Worm (Caenorhabditis elegans): ENCODE results near the gene R10D12.1.

ce11 chrV:13915390-13915789 is 19.1 kb downstream of the R10D12.1 start, which contains the start of gene gcy-32:
- TF ChIP-seq lin-13 (tag; optimal IDR thresholded peaks at IDR 0.05) (no peak), unc-39 (tag; optimal IDR thresholded peaks at IDR 0.05) (no peak), ces-1 (GFP tag; optimal IDR thresholded peaks at IDR 0.05) (no peak), unc-62 (GFP tag; optimal IDR thresholded peaks at IDR 0.05) (no peak), nhr-237 (tag; optimal IDR thresholded peaks at IDR 0.05) (no peak), mab-5 (tag; optimal IDR thresholded peaks at IDR 0.05) (no peak), elt-3 (tag; optimal IDR thresholded peaks at IDR 0.05) (no peak), pha-4 (tag; optimal IDR thresholded peaks at IDR 0.05) (no peak)

Measured in whole organism, mixed stage, embryonic.